Worm (Caenorhabditis elegans): Measurements from ENCODE around the gene best-12.

- TF ChIP-seq W03F9.2 (tag; optimal IDR thresholded peaks at IDR 0.05): no peak
- no peak for TF ChIP-seq dao-5 (tag; optimal IDR thresholded peaks at IDR 0.05)
- no peak for TF ChIP-seq him-1 (tag; optimal IDR thresholded peaks at IDR 0.05)
These were observed 7.8 kb downstream of the best-12 start, which contains the start of gene F14H3.5 for ce11 chrV:16057010-16057463.
